Fruit fly (Drosophila melanogaster) whole organism, prepupa: Measurements from ENCODE around the gene Prosbeta3.

Source experiments
- Blimp-1 ChIP-seq: fragments of 200-800 bp; sonication (Bioruptor generic); optimal IDR thresholded peaks from 3 replicates; lab custom pipeline; 2017; ENCODE audit warnings: missing biosample characterization, missing genetic modification characterization, mild to moderate bottlenecking, moderate library complexity, missing genetic modification reagents
- CG10669 ChIP-seq: fragments of 200-800 bp; sonication (Bioruptor generic); optimal IDR thresholded peaks from 3 replicates; lab custom pipeline; 2018; ENCODE audit warnings: missing biosample characterization, mild to moderate bottlenecking, missing genetic modification characterization, moderate library complexity
- CG11294 ChIP-seq: fragments of 200-800 bp; sonication (Bioruptor generic); IDR thresholded peaks from 2 replicates; pipeline ENCODE4 v1.3.6; 2022; ENCODE audit warnings: missing biosample characterization, missing genetic modification characterization
- CG11762 ChIP-seq: fragments of 200-800 bp; sonication (Bioruptor generic); optimal IDR thresholded peaks from 3 replicates; lab custom pipeline; 2016; ENCODE audit warnings: missing biosample characterization, missing genetic modification characterization; ENCODE audit not compliant: insufficient read depth
- CG11902 ChIP-seq: fragments of 200-800 bp; sonication (Bioruptor generic); optimal IDR thresholded peaks from 3 replicates; lab custom pipeline; 2016; ENCODE audit warnings: missing biosample characterization, missing genetic modification characterization
- CG15336 ChIP-seq: fragments of 200-800 bp; sonication (Bioruptor generic); IDR thresholded peaks from 2 replicates; pipeline ENCODE4 v1.3.6; 2022; ENCODE audit warnings: missing biosample characterization, missing genetic modification characterization
- CG16779 ChIP-seq: fragments of 200-800 bp; sonication (Bioruptor generic); optimal IDR thresholded peaks from 3 replicates; lab custom pipeline; 2017; ENCODE audit warnings: missing biosample characterization, mild to moderate bottlenecking, missing genetic modification characterization
- CG3032 ChIP-seq: fragments of 200-800 bp; optimal IDR thresholded peaks from 2 replicates; lab custom pipeline; 2019; ENCODE audit warnings: missing biosample characterization, mild to moderate bottlenecking, missing genetic modification characterization, moderate library complexity
- CG31627 ChIP-seq: fragments of 200-800 bp; sonication (Bioruptor generic); optimal IDR thresholded peaks from 3 replicates; lab custom pipeline; 2016; ENCODE audit warnings: missing biosample characterization, missing genetic modification characterization
- CG32006 ChIP-seq: fragments of 200-800 bp; sonication (Bioruptor generic); optimal IDR thresholded peaks from 3 replicates; lab custom pipeline; 2017; ENCODE audit warnings: missing biosample characterization, mild to moderate bottlenecking, missing genetic modification characterization
- CG34406 ChIP-seq: fragments of 200-800 bp; sonication (Bioruptor generic); optimal IDR thresholded peaks from 3 replicates; lab custom pipeline; 2016; ENCODE audit warnings: missing biosample characterization, missing genetic modification characterization
- CG3919 ChIP-seq: fragments of 200-800 bp; sonication (Bioruptor generic); optimal IDR thresholded peaks from 3 replicates; lab custom pipeline; 2016; ENCODE audit warnings: missing biosample characterization, missing genetic modification characterization
- CG4318 ChIP-seq: fragments of 200-800 bp; sonication (Bioruptor generic); optimal IDR thresholded peaks from 3 replicates; lab custom pipeline; 2017; ENCODE audit warnings: missing biosample characterization, mild to moderate bottlenecking, missing genetic modification characterization
- CG6163 ChIP-seq: fragments of 200-800 bp; sonication (Bioruptor generic); IDR thresholded peaks from 3 replicates; pipeline ENCODE4 v1.3.6; 2022; ENCODE audit warnings: missing biosample characterization, missing genetic modification characterization
- CG6792 ChIP-seq: fragments of 200-800 bp; sonication (Bioruptor generic); optimal IDR thresholded peaks from 3 replicates; lab custom pipeline; 2016; ENCODE audit warnings: missing biosample characterization, missing genetic modification characterization
- CG6854 ChIP-seq: fragments of 200-800 bp; sonication (Bioruptor generic); optimal IDR thresholded peaks from 2 replicates; lab custom pipeline; 2017; ENCODE audit warnings: missing biosample characterization, mild to moderate bottlenecking, missing genetic modification characterization
- CG7368 ChIP-seq: fragments of 200-800 bp; sonication (Bioruptor generic); optimal IDR thresholded peaks from 3 replicates; lab custom pipeline; 2016; ENCODE audit warnings: missing biosample characterization, missing genetic modification characterization
- CG8119 ChIP-seq: fragments of 200-800 bp; sonication (Bioruptor generic); IDR thresholded peaks from 3 replicates; pipeline ENCODE4 v1.3.6; 2022; ENCODE audit warnings: missing biosample characterization, missing genetic modification characterization
- CG8632 ChIP-seq: fragments of 200-800 bp; sonication (Bioruptor generic); optimal IDR thresholded peaks from 3 replicates; lab custom pipeline; 2016; ENCODE audit warnings: missing biosample characterization, missing genetic modification characterization
- CG9139 ChIP-seq: fragments of 200-800 bp; sonication (Bioruptor generic); optimal IDR thresholded peaks from 3 replicates; lab custom pipeline; 2017; ENCODE audit warnings: missing biosample characterization, mild to moderate bottlenecking, missing genetic modification characterization
- Eip75B ChIP-seq: fragments of 200-800 bp; sonication (Bioruptor generic); optimal IDR thresholded peaks from 3 replicates; lab custom pipeline; 2016; ENCODE audit warnings: missing biosample characterization, missing genetic modification characterization
- Eip78C ChIP-seq: fragments of 200-800 bp; sonication (Bioruptor generic); peaks from one replicate; lab custom pipeline; 2016; ENCODE audit warnings: missing biosample characterization, missing genetic modification characterization
- Ets96B ChIP-seq: fragments of 200-800 bp; optimal IDR thresholded peaks from 2 replicates; lab custom pipeline; 2019; ENCODE audit warnings: missing biosample characterization, mild to moderate bottlenecking, missing genetic modification characterization, moderate library complexity
- Hr38 ChIP-seq: sonication (Bioruptor generic); optimal IDR thresholded peaks from 2 replicates; lab custom pipeline; 2016; ENCODE audit warnings: missing biosample characterization, missing genetic modification characterization
- Hr39 ChIP-seq: fragments of 200-800 bp; sonication (Bioruptor generic); optimal IDR thresholded peaks from 2 replicates; lab custom pipeline; 2016; ENCODE audit warnings: missing biosample characterization, missing genetic modification characterization
- Hr4 ChIP-seq: fragments of 200-800 bp; sonication (Bioruptor generic); optimal IDR thresholded peaks from 3 replicates; lab custom pipeline; 2016; ENCODE audit warnings: missing biosample characterization, missing genetic modification characterization
- Lpt ChIP-seq: fragments of 200-800 bp; sonication (Bioruptor generic); optimal IDR thresholded peaks from 3 replicates; lab custom pipeline; 2016; ENCODE audit warnings: missing biosample characterization, missing genetic modification characterization
- Smox ChIP-seq: fragments of 200-800 bp; sonication (Bioruptor generic); optimal IDR thresholded peaks from 3 replicates; lab custom pipeline; 2016; ENCODE audit warnings: missing biosample characterization, missing genetic modification characterization
- Sox102F ChIP-seq: fragments of 200-800 bp; sonication (Bioruptor generic); optimal IDR thresholded peaks from 2 replicates; lab custom pipeline; 2016; ENCODE audit warnings: missing biosample characterization, mild to moderate bottlenecking, missing genetic modification characterization
- Sox14 ChIP-seq: fragments of 200-800 bp; sonication (Bioruptor generic); optimal IDR thresholded peaks from 3 replicates; lab custom pipeline; 2016; ENCODE audit warnings: missing biosample characterization, missing genetic modification characterization
- Sox15 ChIP-seq: fragments of 200-800 bp; sonication (Bioruptor generic); optimal IDR thresholded peaks from 3 replicates; lab custom pipeline; 2016; ENCODE audit warnings: missing biosample characterization, missing genetic modification characterization
- achi ChIP-seq: fragments of 200-800 bp; sonication (Bioruptor generic); optimal IDR thresholded peaks from 3 replicates; lab custom pipeline; 2016; ENCODE audit warnings: missing biosample characterization, missing genetic modification characterization
- acj6 ChIP-seq: fragments of 200-800 bp; sonication (Bioruptor generic); optimal IDR thresholded peaks from 3 replicates; lab custom pipeline; 2016; ENCODE audit warnings: missing biosample characterization, missing genetic modification characterization
- cyc ChIP-seq: fragments of 200-800 bp; sonication (Bioruptor generic); optimal IDR thresholded peaks from 3 replicates; lab custom pipeline; 2016; ENCODE audit warnings: missing biosample characterization, missing genetic modification characterization
- dsx ChIP-seq: fragments of 200-800 bp; optimal IDR thresholded peaks from 3 replicates; lab custom pipeline; 2019; ENCODE audit warnings: missing biosample characterization, mild to moderate bottlenecking, missing genetic modification characterization, moderate library complexity; ENCODE audit not compliant: poor library complexity, severe bottlenecking
- eg ChIP-seq: fragments of 200-800 bp; sonication (Bioruptor generic); IDR thresholded peaks from 3 replicates; pipeline ENCODE4 v1.3.6; 2022; ENCODE audit warnings: missing biosample characterization, missing genetic modification characterization
- esn ChIP-seq: fragments of 200-800 bp; sonication (Bioruptor generic); optimal IDR thresholded peaks from 2 replicates; lab custom pipeline; 2016; ENCODE audit warnings: missing biosample characterization, mild to moderate bottlenecking, missing genetic modification characterization, moderate library complexity
- fd59A ChIP-seq: fragments of 200-800 bp; sonication (Bioruptor generic); optimal IDR thresholded peaks from 2 replicates; lab custom pipeline; 2017; ENCODE audit warnings: missing biosample characterization, mild to moderate bottlenecking, missing genetic modification characterization, missing genetic modification reagents
- fd85E ChIP-seq: fragments of 200-800 bp; sonication (Bioruptor generic); optimal IDR thresholded peaks from 3 replicates; lab custom pipeline; 2016; ENCODE audit warnings: missing biosample characterization, missing genetic modification characterization
- net ChIP-seq: fragments of 200-800 bp; sonication (Bioruptor generic); optimal IDR thresholded peaks from 3 replicates; lab custom pipeline; 2016; ENCODE audit warnings: missing biosample characterization, missing genetic modification characterization
- pdm3 ChIP-seq: fragments of 200-800 bp; sonication (Bioruptor generic); optimal IDR thresholded peaks from 3 replicates; lab custom pipeline; 2016; ENCODE audit warnings: missing biosample characterization, missing genetic modification characterization
- salr ChIP-seq, 2 experiments: fragments of 200-800 bp; sonication (Bioruptor generic); optimal IDR thresholded peaks; 3 replicates each; lab custom pipeline; 2016 to 2018; ENCODE audit warnings: missing biosample characterization in 2 of 2, missing genetic modification characterization in 2 of 2, mild to moderate bottlenecking in 1 of 2
- ss ChIP-seq, 2 experiments: fragments of 200-800 bp; sonication (Bioruptor generic); optimal IDR thresholded peaks; 2 replicates in 1 of 2; 3 replicates in 1 of 2; lab custom pipeline; 2017 to 2018; ENCODE audit warnings: mild to moderate bottlenecking in 2 of 2, missing biosample characterization in 2 of 2, missing genetic modification characterization in 2 of 2, moderate library complexity in 1 of 2
- svp ChIP-seq: fragments of 200-800 bp; sonication (Bioruptor generic); peaks from one replicate; lab custom pipeline; 2016; ENCODE audit warnings: missing biosample characterization, missing genetic modification characterization
- topi ChIP-seq: fragments of 200-800 bp; sonication (Bioruptor generic); optimal IDR thresholded peaks from 3 replicates; lab custom pipeline; 2016; ENCODE audit warnings: missing biosample characterization, missing genetic modification characterization
- vri ChIP-seq: fragments of 200-800 bp; sonication (Bioruptor generic); optimal IDR thresholded peaks from 3 replicates; lab custom pipeline; 2016; ENCODE audit warnings: missing biosample characterization, mild to moderate bottlenecking, missing genetic modification characterization

Prosbeta3 gene

DNA sequence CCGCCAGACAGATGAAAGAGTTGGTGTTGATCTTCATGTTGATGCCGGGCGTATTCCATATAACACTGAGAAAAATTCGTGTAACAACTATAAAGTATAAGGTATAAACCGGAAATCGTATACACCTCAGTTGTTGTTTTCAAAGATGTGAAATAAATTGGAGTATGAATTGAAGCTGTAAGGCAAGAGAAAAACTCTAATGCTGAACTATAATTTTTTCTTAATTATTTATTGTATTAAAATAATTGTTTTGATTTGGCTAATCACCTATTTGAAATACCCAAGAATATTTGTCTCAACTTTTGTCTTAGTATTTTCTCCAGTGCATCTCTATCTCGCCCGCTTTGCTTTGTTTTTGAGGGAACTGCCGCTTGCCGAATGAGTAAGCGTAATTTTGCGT, 45.7 kb downstream of the Prosbeta3 start (continued):
- TF ChIP-seq Hr39 (no peak), svp (GFP tag; lab: Kevin White, UChicago) (peak; percentile 56), CG16779 (tag; lab: Kevin White, UChicago) (no peak), CG3919 (GFP tag; lab: Kevin White, UChicago) (peak; percentile 23), CG8119 (GFP tag; lab: Robert Waterston, UW) (peak; percentile 62), acj6 (peak; percentile 31), Eip75B (GFP tag; lab: Kevin White, UChicago) (no peak), CG31627 (GFP tag; lab: Kevin White, UChicago) (peak; percentile 17), esn (GFP tag; lab: Kevin White, UChicago) (peak; percentile 38), CG11762 (GFP tag; lab: Kevin White, UChicago) (no peak), CG8632 (GFP tag; lab: Kevin White, UChicago) (peak; percentile 16), Sox15 (GFP tag; lab: Kevin White, UChicago) (no peak), Hr4 (GFP tag; lab: Kevin White, UChicago) (peak; percentile 67), Blimp-1 (GFP tag; lab: Kevin White, UChicago) (no peak), Eip78C (GFP tag; lab: Kevin White, UChicago) (peak; percentile 65), topi (GFP tag; lab: Kevin White, UChicago) (peak; percentile 37), CG34406 (GFP tag; lab: Kevin White, UChicago) (peak; percentile 26), CG9139 (no peak), CG15336 (peak; percentile 82), CG11294 (GFP tag; lab: Robert Waterston, UW) (no peak), CG7368 (GFP tag; lab: Kevin White, UChicago) (no peak), Smox (GFP tag; lab: Kevin White, UChicago) (peak; percentile 32)
- TF ChIP-seq, all 60 proteins: peak for 29

DNA sequence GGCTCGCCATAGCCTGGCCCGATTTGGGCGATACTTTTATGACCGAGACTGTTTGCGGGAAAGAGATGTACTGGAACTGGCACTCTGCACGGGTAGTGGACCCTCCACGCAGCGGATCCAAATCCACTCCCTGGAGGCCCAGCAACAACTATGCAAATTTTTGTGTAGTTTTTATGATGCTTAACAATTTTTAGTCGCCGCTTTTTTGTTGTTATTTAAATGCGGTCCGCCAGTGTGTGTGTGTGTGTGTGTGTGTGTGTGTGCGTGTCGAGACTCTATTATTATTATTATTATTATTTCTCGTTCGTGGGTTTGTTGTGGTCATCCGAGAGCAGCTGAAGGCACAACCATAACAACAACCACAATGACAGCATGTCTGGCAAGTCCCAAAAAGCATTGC, 46.9 kb downstream of the Prosbeta3 start:
- TF ChIP-seq CG8632 (GFP tag; lab: Kevin White, UChicago) = no peak
- TF ChIP-seq Eip78C (GFP tag; lab: Kevin White, UChicago) = peak; percentile 23
- no peak for TF ChIP-seq CG34406 (GFP tag; lab: Kevin White, UChicago)
- TF ChIP-seq net = no peak
- TF ChIP-seq achi (GFP tag; lab: Kevin White, UChicago) = no peak
- TF ChIP-seq svp (GFP tag; lab: Kevin White, UChicago) = peak; percentile 4

DNA sequence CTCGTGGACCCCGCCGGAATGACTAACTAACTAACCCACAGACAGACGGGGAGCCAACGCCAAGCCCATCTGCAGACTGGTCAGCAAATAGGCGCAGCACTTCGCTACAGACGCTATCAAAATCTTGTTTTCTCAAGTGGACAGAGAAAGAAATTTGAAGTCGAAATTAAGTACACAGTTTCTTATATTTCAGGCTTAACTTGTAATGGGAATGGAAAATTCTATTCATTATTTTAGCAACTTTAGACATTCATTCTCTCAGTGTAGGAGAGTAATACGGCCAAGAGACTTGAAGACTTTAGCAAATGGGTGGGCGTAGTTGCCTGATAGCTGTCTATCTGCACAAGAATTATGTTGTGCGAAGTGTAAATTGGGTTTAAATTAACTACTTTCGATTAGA, 47.7 kb downstream of the Prosbeta3 start:
- TF ChIP-seq CG11902 (GFP tag; lab: Kevin White, UChicago) (no peak), pdm3 (GFP tag; lab: Kevin White, UChicago) (peak; percentile 41), CG8632 (GFP tag; lab: Kevin White, UChicago) (peak; percentile 38), CG3032 (tag; lab: Kevin White, UChicago) (peak; percentile 72), CG3919 (GFP tag; lab: Kevin White, UChicago) (peak; percentile 67), Sox14 (GFP tag; lab: Kevin White, UChicago) (peak; percentile 59), vri (GFP tag; lab: Kevin White, UChicago) (no peak), CG8119 (GFP tag; lab: Robert Waterston, UW) (peak; percentile 46), dsx (peak; percentile 39), CG9139 (no peak), CG16779 (tag; lab: Kevin White, UChicago) (no peak), Sox102F (GFP tag; lab: Kevin White, UChicago) (no peak), Lpt (GFP tag; lab: Kevin White, UChicago) (peak; percentile 50), fd59A (peak; percentile 56), CG4318 (GFP tag; lab: Kevin White, UChicago) (peak; percentile 35), eg (GFP tag; lab: Robert Waterston, UW) (peak; percentile 74), topi (GFP tag; lab: Kevin White, UChicago) (peak; percentile 30), Smox (GFP tag; lab: Kevin White, UChicago) (no peak), acj6 (peak; percentile 39), CG6792 (GFP tag; lab: Kevin White, UChicago) (no peak), CG10669 (GFP tag; lab: Kevin White, UChicago) (peak; percentile 65), Hr39 (peak; percentile 4), Hr4 (GFP tag; lab: Kevin White, UChicago) (peak; percentile 49), salr (GFP tag; optimal IDR thresholded peaks at IDR 0.05; lab: Kevin White, UChicago) (peak; percentile 35 to 45), Ets96B (tag; lab: Kevin White, UChicago) (peak; percentile 73), cyc (GFP tag; lab: Kevin White, UChicago) (no peak), Hr38 (no peak), CG32006 (peak; percentile 61), fd85E (GFP tag; lab: Kevin White, UChicago) (no peak), CG11762 (GFP tag; lab: Kevin White, UChicago) (no peak), ss (GFP tag; optimal IDR thresholded peaks at IDR 0.05; lab: Kevin White, UChicago) (peak in 1 of 2 experiments; percentile 9), net (peak; percentile 45), CG6854 (GFP tag; lab: Kevin White, UChicago) (no peak), CG6163 (GFP tag; lab: Robert Waterston, UW) (peak; percentile 83), Sox15 (GFP tag; lab: Kevin White, UChicago) (no peak)
